Fruit fly (Drosophila melanogaster) whole organism: ENCODE data around the gene mtTFB2.

Experiments used
- Dll ChIP-seq: fragments of >200 bp; optimal IDR thresholded peaks from 2 replicates; lab custom pipeline; 2017
- pan ChIP-seq: fragments of >200 bp; optimal IDR thresholded peaks from 2 replicates; lab custom pipeline; 2017
- psq ChIP-seq: fragments of >200 bp; optimal IDR thresholded peaks from 2 replicates; lab custom pipeline; 2017
- usp ChIP-seq: fragments of >200 bp; optimal IDR thresholded peaks from 2 replicates; lab custom pipeline; 2017; ENCODE audit warnings: missing biosample characterization, missing genetic modification characterization, mixed read lengths

DNA sequence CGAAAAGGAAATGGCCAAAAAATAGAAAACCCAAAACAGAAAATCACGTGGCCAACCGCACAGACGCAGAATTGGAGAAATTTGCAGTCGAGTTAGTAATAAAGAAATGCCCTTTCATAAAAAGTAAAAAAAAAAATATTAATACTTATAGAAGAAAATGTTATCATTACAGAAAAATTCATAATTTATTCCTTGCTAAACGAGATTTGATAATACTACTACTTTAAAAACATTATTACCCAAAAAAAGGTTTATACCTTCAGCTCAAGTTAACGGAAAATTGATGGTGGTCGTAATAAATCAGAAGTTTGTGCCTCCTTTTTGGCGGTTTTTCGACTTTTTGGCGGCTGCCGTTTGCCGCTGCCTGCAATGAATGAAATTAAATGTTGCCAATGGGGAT lies 17.0 kb upstream of the mtTFB2 start:
- TF ChIP-seq psq (lab: Kevin White, UChicago) (no peak), usp (no peak), Dll (lab: Kevin White, UChicago) (no peak), pan (no peak)
